Fruit fly (Drosophila melanogaster) whole organism, pupa: Measurements from ENCODE around the gene CG18547.

Source experiments
- CG10348 ChIP-seq: fragments of 200-800 bp; sonication (Bioruptor generic); IDR thresholded peaks from 2 replicates; pipeline ENCODE4 v1.3.6; 2022; ENCODE audit warnings: missing biosample characterization, missing genetic modification characterization
- CG12605 ChIP-seq: fragments of 200-800 bp; sonication (Bioruptor generic); IDR thresholded peaks from 2 replicates; pipeline ENCODE4 v1.3.6; 2022; ENCODE audit warnings: missing biosample characterization, missing genetic modification characterization
- CG13204 ChIP-seq: fragments of 200-800 bp; sonication (Bioruptor generic); optimal IDR thresholded peaks from 2 replicates; lab custom pipeline; 2018; ENCODE audit warnings: missing biosample characterization, mild to moderate bottlenecking, missing genetic modification characterization, moderate library complexity
- CG14655 ChIP-seq: fragments of 200-800 bp; sonication (Bioruptor generic); optimal IDR thresholded peaks from 3 replicates; lab custom pipeline; 2017; ENCODE audit warnings: mild to moderate bottlenecking, missing biosample characterization, missing genetic modification reagents, missing genetic modification characterization
- CG15710 ChIP-seq: fragments of 200-800 bp; sonication (Bioruptor generic); optimal IDR thresholded peaks from 2 replicates; lab custom pipeline; 2018; ENCODE audit warnings: missing biosample characterization, mild to moderate bottlenecking, missing genetic modification characterization, moderate library complexity
- CG17806 ChIP-seq: fragments of 200-800 bp; sonication (Bioruptor generic); optimal IDR thresholded peaks from 2 replicates; lab custom pipeline; 2018; ENCODE audit warnings: missing biosample characterization, mild to moderate bottlenecking, missing genetic modification characterization, moderate library complexity
- CG32121 ChIP-seq: fragments of 200-800 bp; sonication (Bioruptor generic); IDR thresholded peaks from 2 replicates; pipeline ENCODE4 v1.3.6; 2022; ENCODE audit warnings: missing biosample characterization, missing genetic modification characterization
- CG34367 ChIP-seq: fragments of 200-800 bp; sonication (Bioruptor generic); optimal IDR thresholded peaks from 2 replicates; lab custom pipeline; 2018; ENCODE audit warnings: missing biosample characterization, mild to moderate bottlenecking, missing genetic modification characterization
- CG4496 ChIP-seq: fragments of 200-800 bp; sonication (Bioruptor generic); IDR thresholded peaks from 3 replicates; pipeline ENCODE4 v1.3.6; 2022; ENCODE audit warnings: missing biosample characterization, missing genetic modification characterization
- CG8159 ChIP-seq: fragments of 200-800 bp; sonication (Bioruptor generic); optimal IDR thresholded peaks from 3 replicates; lab custom pipeline; 2018; ENCODE audit warnings: missing biosample characterization, mild to moderate bottlenecking, missing genetic modification characterization, moderate library complexity
- CG8301 ChIP-seq: fragments of 200-800 bp; sonication (Bioruptor generic); optimal IDR thresholded peaks from 2 replicates; lab custom pipeline; 2018; ENCODE audit warnings: missing biosample characterization, mild to moderate bottlenecking, missing genetic modification characterization
- CG9948 ChIP-seq: fragments of 200-800 bp; sonication (Bioruptor generic); optimal IDR thresholded peaks from 2 replicates; lab custom pipeline; 2018; ENCODE audit warnings: missing biosample characterization, mild to moderate bottlenecking, missing genetic modification characterization, moderate library complexity
- D1 ChIP-seq: fragments of 200-800 bp; sonication (Bioruptor generic); optimal IDR thresholded peaks from 2 replicates; lab custom pipeline; 2018; ENCODE audit warnings: missing biosample characterization, mild to moderate bottlenecking, missing genetic modification characterization, moderate library complexity
- EcR ChIP-seq: fragments of 200-800 bp; sonication (Bioruptor generic); optimal IDR thresholded peaks from 3 replicates; lab custom pipeline; 2019; ENCODE audit warnings: missing biosample characterization, missing genetic modification characterization, mild to moderate bottlenecking, moderate library complexity, missing genetic modification reagents
- Ets98B ChIP-seq: fragments of 200-800 bp; sonication (Bioruptor generic); IDR thresholded peaks from 2 replicates; pipeline ENCODE4 v1.3.6; 2022; ENCODE audit warnings: missing biosample characterization, missing genetic modification characterization
- Pif1A ChIP-seq: fragments of 200-800 bp; sonication (Bioruptor generic); optimal IDR thresholded peaks from 3 replicates; lab custom pipeline; 2016; ENCODE audit warnings: missing biosample characterization, missing genetic modification characterization
- Pif1B ChIP-seq: fragments of 200-800 bp; sonication (Bioruptor generic); optimal IDR thresholded peaks from 3 replicates; lab custom pipeline; 2016; ENCODE audit warnings: missing biosample characterization, missing genetic modification characterization
- Snoo ChIP-seq: fragments of 200-800 bp; sonication (Bioruptor generic); optimal IDR thresholded peaks from 3 replicates; lab custom pipeline; 2017; ENCODE audit warnings: missing biosample characterization, mild to moderate bottlenecking, missing genetic modification characterization, inconsistent platforms
- fd96Ca ChIP-seq: fragments of 200-800 bp; sonication (Bioruptor generic); IDR thresholded peaks from 3 replicates; pipeline ENCODE4 v1.3.6; 2022; ENCODE audit warnings: missing biosample characterization, missing genetic modification characterization
- gl ChIP-seq: fragments of 200-800 bp; sonication (Bioruptor generic); optimal IDR thresholded peaks from 2 replicates; lab custom pipeline; 2018; ENCODE audit warnings: missing biosample characterization, mild to moderate bottlenecking, missing genetic modification characterization
- rn ChIP-seq: fragments of 200-800 bp; sonication (Bioruptor generic); IDR thresholded peaks from 2 replicates; pipeline ENCODE4 v1.3.6; 2022; ENCODE audit warnings: missing biosample characterization, missing genetic modification characterization

CG18547 gene

DNA sequence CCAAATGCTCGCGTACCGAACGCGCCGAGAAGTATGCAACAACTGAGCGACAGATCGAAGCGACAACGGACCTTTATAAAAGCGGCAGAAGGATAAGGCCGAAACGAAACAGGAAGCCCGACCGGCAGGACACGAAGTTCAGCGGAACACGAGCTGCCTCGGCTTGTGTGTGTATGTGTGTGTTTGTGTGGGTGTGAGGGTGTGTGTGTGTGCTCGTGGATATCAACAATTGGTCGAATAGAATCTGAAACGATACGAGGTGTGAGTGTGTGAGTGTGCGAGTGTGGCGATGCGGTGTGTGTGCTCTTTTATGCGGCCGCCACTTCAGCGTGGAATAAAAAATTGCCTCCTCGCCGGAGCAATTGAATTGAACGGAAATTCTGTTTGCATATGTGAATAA, 25.2 kb upstream of the CG18547 start, which contains the start of gene Tk:
TSS of gene Tk (minus strand) at position 57 of the 400 bp plus-strand sequence.
- TF ChIP-seq CG12605 (GFP tag; lab: Robert Waterston, UW): peak; percentile 26; the same call in 1 of the 2 replicates
- no peak for TF ChIP-seq CG32121

DNA sequence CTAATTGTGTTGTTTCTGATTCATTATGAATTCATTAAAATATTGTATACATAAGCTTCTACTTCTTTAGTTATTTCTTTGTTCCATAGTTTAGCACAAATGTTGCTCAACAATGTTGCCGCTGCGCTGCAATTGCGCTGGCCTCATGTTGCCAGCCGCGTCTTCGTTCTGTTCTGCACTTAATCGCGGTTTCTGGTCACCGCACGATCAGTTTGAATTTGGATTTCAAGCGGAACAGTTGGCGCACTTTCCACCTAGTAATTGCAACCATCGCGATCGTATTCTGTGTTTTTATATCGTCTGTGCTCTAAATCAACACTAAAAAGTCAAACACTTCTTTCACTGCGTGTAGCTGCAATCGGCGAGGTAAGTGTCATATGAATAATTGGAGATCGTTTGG, 18.9 kb upstream of the CG18547 start, which contains the start of gene Ect3:
TSS of gene Ect3 (plus strand) at position 205 of the 400 bp plus-strand sequence.
- TF ChIP-seq D1 (tag; lab: Kevin White, UChicago): no peak
- TF ChIP-seq CG12605 (GFP tag; lab: Robert Waterston, UW): 0 out of 2 replicates have a peak, but pooled peaks have one; percentile 26

dm6 chr3R:11998130-11998529, 17.9 kb upstream of the CG18547 start:
- TF ChIP-seq CG8301 (tag; lab: Kevin White, UChicago): no peak
- TF ChIP-seq CG34367 (tag; lab: Kevin White, UChicago): no peak
- no peak for TF ChIP-seq rn (GFP tag; lab: Robert Waterston, UW)
- TF ChIP-seq EcR (GFP tag; lab: Kevin White, UChicago): no peak
- no peak for TF ChIP-seq Snoo
- no peak for TF ChIP-seq fd96Ca (GFP tag; lab: Robert Waterston, UW)
- TF ChIP-seq CG32121: no peak
- no peak for TF ChIP-seq CG9948 (tag; lab: Kevin White, UChicago)
- no peak for TF ChIP-seq CG14655 (GFP tag; lab: Kevin White, UChicago)
- TF ChIP-seq CG4496 (GFP tag; lab: Robert Waterston, UW): no peak
- no peak for TF ChIP-seq CG13204
- no peak for TF ChIP-seq Pif1B (GFP tag; lab: Kevin White, UChicago)
- TF ChIP-seq CG15710: no peak
- no peak for TF ChIP-seq D1 (tag; lab: Kevin White, UChicago)
- no peak for TF ChIP-seq Pif1A (GFP tag; lab: Kevin White, UChicago)
- TF ChIP-seq CG17806 (tag; lab: Kevin White, UChicago): no peak
- no peak for TF ChIP-seq Ets98B (GFP tag; lab: Robert Waterston, UW)
- TF ChIP-seq CG12605 (GFP tag; lab: Robert Waterston, UW): no peak

dm6 chr3R:11992934-11993670, 12.9 kb upstream of the CG18547 start, which contains the start of gene mfas:
Gene mfas (minus strand): TSS chr3R:11993315.
- TF ChIP-seq fd96Ca (GFP tag; lab: Robert Waterston, UW) (no peak), CG8159 (tag; lab: Kevin White, UChicago) (no peak), Snoo (peak; percentile 3), CG34367 (tag; lab: Kevin White, UChicago) (no peak), Ets98B (GFP tag; lab: Robert Waterston, UW) (no peak; the same call in 1 of the 2 replicates), CG9948 (tag; lab: Kevin White, UChicago) (no peak), Pif1A (GFP tag; lab: Kevin White, UChicago) (peak; percentile 37), CG4496 (GFP tag; lab: Robert Waterston, UW) (0 out of 3 replicates have a peak, but pooled peaks have one; percentile 38), D1 (tag; lab: Kevin White, UChicago) (no peak), CG32121 (no peak), CG15710 (no peak), Pif1B (GFP tag; lab: Kevin White, UChicago) (peak; percentile 51), CG14655 (GFP tag; lab: Kevin White, UChicago) (no peak), rn (GFP tag; lab: Robert Waterston, UW) (no peak), gl (tag; lab: Kevin White, UChicago) (no peak), CG12605 (GFP tag; lab: Robert Waterston, UW) (0 out of 2 replicates have a peak, but pooled peaks have one; percentile 9), EcR (GFP tag; lab: Kevin White, UChicago) (peak; percentile 58), CG10348 (GFP tag; lab: Robert Waterston, UW) (no peak), CG13204 (peak; percentile 21), CG8301 (tag; lab: Kevin White, UChicago) (no peak)
- TF ChIP-seq, all 21 proteins: peak for 7

dm6 chr3R:11991538-11992164, 11.5 kb upstream of the CG18547 start:
- TF ChIP-seq CG13204: no peak
- TF ChIP-seq Pif1B (GFP tag; lab: Kevin White, UChicago): no peak
- no peak for TF ChIP-seq CG8301 (tag; lab: Kevin White, UChicago)
- no peak for TF ChIP-seq CG9948 (tag; lab: Kevin White, UChicago)
- no peak for TF ChIP-seq Ets98B (GFP tag; lab: Robert Waterston, UW)
- no peak for TF ChIP-seq CG14655 (GFP tag; lab: Kevin White, UChicago)
- no peak for TF ChIP-seq CG4496 (GFP tag; lab: Robert Waterston, UW)
- TF ChIP-seq CG8159 (tag; lab: Kevin White, UChicago): no peak
- TF ChIP-seq D1 (tag; lab: Kevin White, UChicago): no peak
- no peak for TF ChIP-seq CG17806 (tag; lab: Kevin White, UChicago)
- no peak for TF ChIP-seq rn (GFP tag; lab: Robert Waterston, UW)

DNA sequence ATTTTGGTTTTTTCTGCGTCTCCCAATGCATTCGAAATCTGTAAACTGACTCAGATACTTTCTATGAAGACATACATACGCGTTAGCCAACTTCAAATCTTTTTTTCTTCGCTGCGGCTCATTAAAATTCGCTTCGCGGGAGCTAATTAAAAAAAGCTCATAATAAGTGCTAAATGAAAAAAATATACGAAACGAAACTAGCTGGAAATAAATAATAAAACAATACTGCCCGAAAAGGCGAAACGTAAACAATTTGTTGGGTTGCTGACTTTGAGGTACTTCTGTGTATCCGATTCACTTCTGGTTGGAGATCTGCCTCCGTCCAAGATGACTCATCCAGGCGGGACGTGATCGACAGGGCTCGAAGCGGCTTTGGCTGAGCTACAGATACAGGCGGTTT, 9.8 kb upstream of the CG18547 start:
- peak; percentile 42 for TF ChIP-seq CG13204
- TF ChIP-seq fd96Ca (GFP tag; lab: Robert Waterston, UW): no peak
- no peak for TF ChIP-seq CG14655 (GFP tag; lab: Kevin White, UChicago)
- TF ChIP-seq Pif1A (GFP tag; lab: Kevin White, UChicago): no peak
- TF ChIP-seq D1 (tag; lab: Kevin White, UChicago): no peak
- no peak for TF ChIP-seq EcR (GFP tag; lab: Kevin White, UChicago)
